Worm (Caenorhabditis elegans): ENCODE measurements around the gene inos-1.

Gene inos-1

ce11 chrII:11652125-11652524 lies 48.0 kb downstream of the inos-1 start:
- TF ChIP-seq sptf-2 (GFP tag; optimal IDR thresholded peaks at IDR 0.05) (no peak), zfh-2 (GFP tag; conservative IDR thresholded peaks at IDR 0.05) (peak; percentile 82), Y53G8AR.9 (GFP tag; conservative IDR thresholded peaks at IDR 0.05) (0 out of 2 replicates have a peak, but pooled peaks have one; percentile 36), F22D6.2 (tag; optimal IDR thresholded peaks at IDR 0.05) (no peak), egrh-3 (GFP tag; IDR thresholded peaks at IDR 0.05) (peak; percentile 74; the same call in 1 of the 2 replicates), F52B5.7 (tag; optimal IDR thresholded peaks at IDR 0.05) (peak; percentile 28), mcd-1 (GFP tag; IDR thresholded peaks at IDR 0.05) (peak; percentile 10; the same call in 1 of the 2 replicates), ekl-4 (GFP tag; IDR thresholded peaks at IDR 0.05) (peak; percentile 60; the same call in 1 of the 2 replicates)

DNA sequence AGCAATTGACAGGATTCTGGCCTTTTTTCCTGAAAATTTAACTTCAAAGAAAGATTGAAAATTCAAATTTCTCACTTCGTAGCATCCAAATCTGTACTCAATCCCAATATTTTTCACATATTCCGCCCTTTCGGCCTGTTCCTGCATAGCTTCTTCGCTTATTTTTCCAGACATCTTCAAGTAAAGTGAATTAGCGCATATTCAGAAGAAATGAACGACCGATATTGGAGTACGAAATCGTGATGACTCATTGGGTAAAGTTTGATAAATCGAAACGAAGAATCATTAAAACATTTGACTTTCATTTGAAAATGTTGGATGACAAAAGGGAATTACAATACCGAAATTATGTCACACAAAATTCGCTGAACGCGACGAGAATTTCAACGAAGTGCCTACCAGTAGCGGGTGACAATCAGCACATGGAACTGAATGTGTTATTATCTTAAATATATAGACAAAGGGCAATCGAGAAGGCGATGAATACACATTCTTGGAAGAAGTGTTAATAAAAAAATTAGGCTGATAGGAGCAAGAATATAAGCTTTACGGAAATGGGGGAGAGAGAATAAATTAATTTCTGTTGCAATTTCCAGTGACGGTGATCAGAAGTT lies 49.0 kb downstream of the inos-1 start, which contains the start of gene coa-7:
Gene coa-7 (minus strand): TSS at position 174 of the 614 bp plus-strand sequence.
- no peak for TF ChIP-seq egl-18 (GFP tag; IDR thresholded peaks at IDR 0.05)
- TF ChIP-seq mxl-1 (tag; optimal IDR thresholded peaks at IDR 0.05) = no peak
- TF ChIP-seq F10E7.11 (tag; optimal IDR thresholded peaks at IDR 0.05) = no peak
- peak; percentile 37 for TF ChIP-seq tlf-1 (GFP tag; optimal IDR thresholded peaks at IDR 0.05)
- no peak for TF ChIP-seq cebp-2 (GFP tag; IDR thresholded peaks at IDR 0.05)
- no peak for TF ChIP-seq pha-4 (tag; optimal IDR thresholded peaks at IDR 0.05)
- TF ChIP-seq sea-2 (GFP tag; IDR thresholded peaks at IDR 0.05) = no peak
- no peak for TF ChIP-seq lin-35 (GFP tag; optimal IDR thresholded peaks at IDR 0.05)
- TF ChIP-seq aptf-2 (GFP tag; conservative IDR thresholded peaks at IDR 0.05) = no peak
- TF ChIP-seq ceh-79 (tag; optimal IDR thresholded peaks at IDR 0.05) = peak; percentile 65
- TF ChIP-seq Y56A3A.18 (GFP tag; IDR thresholded peaks at IDR 0.05) = no peak
- TF ChIP-seq madf-3 (GFP tag; IDR thresholded peaks at IDR 0.05) = peak; percentile 66
- no peak for TF ChIP-seq hlh-26 (GFP tag; conservative IDR thresholded peaks at IDR 0.05)
- TF ChIP-seq ekl-4 (GFP tag; IDR thresholded peaks at IDR 0.05) = peak; percentile 7; the same call in 1 of the 2 replicates
- no peak for TF ChIP-seq T07F8.4 (tag; optimal IDR thresholded peaks at IDR 0.05)
- TF ChIP-seq ztf-26 (tag; optimal IDR thresholded peaks at IDR 0.05) = no peak
- no peak for TF ChIP-seq C06A6.2 (GFP tag; conservative IDR thresholded peaks at IDR 0.05)
- TF ChIP-seq ceh-40 (GFP tag; IDR thresholded peaks at IDR 0.05) = no peak
- TF ChIP-seq xnd-1 (tag; optimal IDR thresholded peaks at IDR 0.05) = peak; percentile 58
- TF ChIP-seq athp-1 (tag; optimal IDR thresholded peaks at IDR 0.05) = peak; percentile 73
- TF ChIP-seq ztf-22 (GFP tag; optimal IDR thresholded peaks at IDR 0.05) = no peak
- 0 out of 2 replicates have a peak, but pooled peaks have one; percentile 27 for TF ChIP-seq Y79H2A.3 (GFP tag; conservative IDR thresholded peaks at IDR 0.05)
- peak; percentile 13 for TF ChIP-seq lin-54 (GFP tag; optimal IDR thresholded peaks at IDR 0.05)
- TF ChIP-seq let-526 (GFP tag; IDR thresholded peaks at IDR 0.05) = no peak
- no peak for TF ChIP-seq ceh-100 (GFP tag; IDR thresholded peaks at IDR 0.05)
- 0 out of 2 replicates have a peak, but pooled peaks have one; percentile 9 for TF ChIP-seq F39B2.1 (GFP tag; IDR thresholded peaks at IDR 0.05)
- peak; percentile 16 for TF ChIP-seq attf-5 (GFP tag; optimal IDR thresholded peaks at IDR 0.05)
- no peak for TF ChIP-seq nfya-2 (GFP tag; IDR thresholded peaks at IDR 0.05)
- TF ChIP-seq C17E4.6 (GFP tag; IDR thresholded peaks at IDR 0.05) = no peak
- TF ChIP-seq F22D6.2 (tag; optimal IDR thresholded peaks at IDR 0.05) = no peak
- TF ChIP-seq K12H6.12 (tag; optimal IDR thresholded peaks at IDR 0.05) = no peak
- no peak for TF ChIP-seq F37B4.10 (GFP tag; IDR thresholded peaks at IDR 0.05)
- TF ChIP-seq ztf-28 (GFP tag; IDR thresholded peaks at IDR 0.05) = no peak
- TF ChIP-seq lag-1 (GFP tag; IDR thresholded peaks at IDR 0.05) = no peak
- peak; percentile 61 for TF ChIP-seq pbrm-1 (GFP tag; IDR thresholded peaks at IDR 0.05)
- peak; percentile 92 for TF ChIP-seq F49E8.2 (tag; optimal IDR thresholded peaks at IDR 0.05; ENCODE audit: insufficient read depth)
- TF ChIP-seq efl-1 (GFP tag; optimal IDR thresholded peaks at IDR 0.05) = no peak
- no peak for TF ChIP-seq bed-1 (GFP tag; IDR thresholded peaks at IDR 0.05)
- peak; percentile 43; the same call in 1 of the 2 replicates for TF ChIP-seq lin-26 (GFP tag; IDR thresholded peaks at IDR 0.05)
- TF ChIP-seq rpc-1 (optimal IDR thresholded peaks at IDR 0.05) = no peak
- no peak for TF ChIP-seq rpc-1 (tag; optimal IDR thresholded peaks at IDR 0.05)
- no peak for TF ChIP-seq B0261.1 (tag; optimal IDR thresholded peaks at IDR 0.05)

Data from whole organism, young adult.